Fruit fly (Drosophila melanogaster) whole organism: ENCODE data around the gene Imp.

Source experiments
- CG8478 ChIP-seq: fragments of >200 bp; optimal IDR thresholded peaks from 2 replicates; lab custom pipeline; 2018; ENCODE audit warnings: inconsistent platforms
- Dll ChIP-seq: fragments of >200 bp; optimal IDR thresholded peaks from 2 replicates; lab custom pipeline; 2017
- EcR ChIP-seq, 2 experiments: fragments of >200 bp; optimal IDR thresholded peaks; 2 replicates each; lab custom pipeline; 2017; ENCODE audit warnings: missing biosample characterization in 2 of 2, missing genetic modification characterization in 2 of 2, missing genetic modification reagents in 2 of 2
- pan ChIP-seq: fragments of >200 bp; optimal IDR thresholded peaks from 2 replicates; lab custom pipeline; 2017
- psq ChIP-seq: fragments of >200 bp; optimal IDR thresholded peaks from 2 replicates; lab custom pipeline; 2017
- usp ChIP-seq: fragments of >200 bp; optimal IDR thresholded peaks from 2 replicates; lab custom pipeline; 2017; ENCODE audit warnings: missing biosample characterization, missing genetic modification characterization, mixed read lengths

DNA sequence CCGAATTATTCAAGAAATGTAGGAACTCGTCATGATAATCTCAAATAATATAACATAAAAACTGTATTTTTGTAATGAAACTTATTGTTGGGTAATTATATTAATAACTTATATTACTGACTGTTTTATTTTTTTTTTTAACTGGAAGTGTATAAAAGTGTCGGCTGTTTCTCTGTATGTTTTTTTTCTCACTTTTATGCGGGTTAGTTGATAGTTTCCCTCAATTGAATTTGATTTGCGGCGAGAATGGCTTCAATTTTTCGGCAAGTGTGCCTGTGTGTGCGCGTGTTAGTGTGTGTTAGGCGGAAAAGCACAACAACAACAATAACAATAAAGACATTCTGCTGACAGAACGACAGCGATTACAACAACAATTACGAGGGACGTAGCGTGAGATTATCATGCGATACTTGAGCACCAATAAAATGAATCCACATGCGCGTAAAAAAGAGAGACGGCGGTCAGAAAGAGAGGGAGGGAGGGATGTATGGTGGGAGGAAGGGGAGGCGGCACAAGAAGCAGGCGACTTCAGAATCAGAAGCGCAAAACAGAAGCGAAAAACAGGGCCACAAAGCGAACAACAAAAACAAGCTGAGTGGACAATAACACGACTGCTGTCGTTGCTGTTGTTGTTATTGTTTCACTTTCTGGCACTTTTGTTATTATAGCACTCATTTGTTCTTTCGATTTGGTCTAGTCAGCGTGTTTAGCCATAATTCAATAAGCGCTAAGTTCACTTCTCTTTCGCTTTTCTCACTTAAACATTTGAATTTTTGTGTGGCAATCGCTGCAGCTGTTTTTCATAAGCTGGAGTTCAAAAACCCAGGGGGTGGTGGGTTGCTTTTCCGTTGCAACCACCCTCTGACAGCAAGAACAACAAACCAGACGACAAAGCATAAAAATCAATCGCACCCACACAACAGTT lies 60.9 kb downstream of the Imp start:
- TF ChIP-seq CG8478 (no peak), usp (GFP tag; lab: Kevin White, UChicago) (no peak), pan (lab: Kevin White, UChicago) (no peak), psq (no peak), EcR (GFP tag; optimal IDR thresholded peaks at IDR 0.05; lab: Kevin White, UChicago) (no peak), Dll (lab: Kevin White, UChicago) (no peak)
